Worm (Caenorhabditis elegans) whole organism, dauer: ENCODE data around the gene F08G2.5.
"Not testable (repeated sequence)": the region's sequence is repeated elsewhere in the genome, so short reads cannot be mapped to it uniquely, and the experiment has no call there.

Source experiments
- unc-62 ChIP-seq: sonication (generic microtip); optimal IDR thresholded peaks from 2 replicates; lab custom pipeline; 2017; ENCODE audit warnings: missing biosample characterization, missing genetic modification reagents, missing genetic modification characterization

Gene F08G2.5

DNA sequence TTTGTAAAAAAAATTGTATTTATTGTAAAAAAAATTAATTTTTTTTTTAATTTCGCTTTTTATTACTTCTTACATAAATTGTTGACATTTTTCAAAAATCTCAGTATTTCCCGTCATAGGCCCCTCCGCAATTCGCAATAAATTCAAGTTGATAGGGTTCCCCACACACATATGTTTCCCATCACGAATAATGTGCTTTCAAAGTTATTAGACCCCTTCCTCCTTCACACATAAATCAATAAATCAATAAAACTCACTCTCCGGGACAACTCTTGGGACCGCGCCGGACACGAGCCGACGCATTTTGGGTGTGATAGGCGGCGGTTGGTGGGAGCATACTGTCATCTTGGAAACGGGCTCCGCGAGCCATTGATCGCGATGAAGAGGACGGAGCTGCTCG lies 6.0 kb upstream of the F08G2.5 start:
- TF ChIP-seq unc-62: no peak

DNA sequence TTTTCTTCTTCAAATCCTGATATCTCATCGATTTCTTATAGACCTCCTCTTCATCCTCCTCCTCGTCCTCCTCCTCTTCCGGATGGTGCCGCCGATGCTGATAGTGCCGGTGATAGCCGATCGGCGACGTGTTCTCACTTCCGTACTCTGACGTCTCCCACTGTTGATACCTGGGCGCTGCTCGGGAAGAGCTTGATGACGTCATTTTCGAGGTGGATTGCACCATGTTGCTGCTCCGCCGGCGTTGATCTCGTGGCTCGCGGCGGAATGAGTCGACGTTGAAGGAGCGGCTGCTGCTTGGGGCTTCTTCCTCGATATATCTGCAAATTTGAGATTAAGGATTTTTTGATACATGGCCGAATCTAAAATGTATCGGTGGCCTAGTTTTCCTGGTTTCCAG lies 5.0 kb upstream of the F08G2.5 start:
- TF ChIP-seq unc-62: no peak

DNA sequence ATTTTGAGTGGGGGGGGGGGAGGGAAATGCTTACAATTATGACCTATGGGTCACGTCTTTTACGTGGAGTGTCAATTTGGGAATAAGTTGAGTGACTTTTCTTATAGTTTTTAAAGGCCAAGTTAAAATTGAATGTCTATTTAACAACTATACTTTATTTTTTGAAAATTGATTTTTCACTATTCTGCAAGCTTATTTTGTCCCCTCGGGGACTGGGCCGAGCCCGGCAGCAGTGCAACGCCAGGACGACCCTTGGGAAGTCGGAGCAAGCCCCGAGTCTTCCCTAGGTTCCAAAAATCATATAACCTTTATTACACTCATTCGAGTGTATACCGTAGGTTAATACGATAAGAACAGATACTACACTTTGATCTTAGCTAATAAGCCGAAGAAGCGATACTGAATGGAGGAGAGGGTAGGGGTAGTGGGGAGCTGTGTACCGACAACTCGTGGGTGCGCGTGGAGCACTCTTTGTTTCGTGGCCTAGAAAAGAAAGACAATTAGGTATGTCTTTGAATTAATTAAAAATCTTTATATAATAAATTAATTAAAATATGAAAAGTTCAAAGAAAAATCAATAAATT lies 2.4 kb upstream of the F08G2.5 start, which contains the start of gene ins-37:
Gene ins-37 (minus strand): TSS at position 384 of the 584 bp plus-strand sequence.
- TF ChIP-seq unc-62: not testable (repeated sequence)

DNA sequence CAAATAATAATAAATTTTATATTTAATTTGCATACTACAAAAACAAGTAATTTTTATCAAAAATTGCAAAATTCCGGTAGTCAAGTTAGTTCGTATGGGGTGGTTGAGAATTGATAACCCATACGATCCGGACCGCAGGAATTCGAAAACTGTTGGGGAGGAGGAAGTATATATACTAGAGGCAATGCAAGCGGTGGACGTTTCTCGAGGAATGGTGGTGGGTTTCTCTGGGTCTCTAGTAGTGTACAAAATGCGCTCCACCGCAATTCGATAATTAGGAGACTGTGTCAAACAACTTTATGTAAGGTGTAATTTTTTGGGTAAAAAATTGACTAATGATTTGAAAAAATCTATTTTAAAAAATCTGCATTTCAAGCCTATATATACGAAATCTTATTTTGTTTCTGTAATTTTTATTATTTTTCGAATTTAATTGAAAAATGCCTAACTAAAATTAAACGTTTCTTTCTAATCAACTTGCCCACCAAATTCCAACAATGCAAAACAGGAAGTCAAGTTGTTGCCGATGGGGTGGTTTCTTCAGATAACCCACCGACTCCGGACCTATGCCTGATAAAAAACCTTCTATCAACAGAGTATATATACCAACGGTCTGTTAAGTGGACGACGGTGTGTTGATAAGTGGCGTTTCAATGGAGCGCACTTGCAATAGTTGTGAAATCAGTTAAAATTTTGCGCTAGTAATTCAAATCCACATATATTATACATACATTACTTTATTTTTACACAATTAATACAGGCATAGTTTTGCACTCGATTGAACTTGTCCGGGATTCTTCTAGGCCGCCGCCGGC lies 1.2 kb upstream of the F08G2.5 start:
- TF ChIP-seq unc-62: no peak

DNA sequence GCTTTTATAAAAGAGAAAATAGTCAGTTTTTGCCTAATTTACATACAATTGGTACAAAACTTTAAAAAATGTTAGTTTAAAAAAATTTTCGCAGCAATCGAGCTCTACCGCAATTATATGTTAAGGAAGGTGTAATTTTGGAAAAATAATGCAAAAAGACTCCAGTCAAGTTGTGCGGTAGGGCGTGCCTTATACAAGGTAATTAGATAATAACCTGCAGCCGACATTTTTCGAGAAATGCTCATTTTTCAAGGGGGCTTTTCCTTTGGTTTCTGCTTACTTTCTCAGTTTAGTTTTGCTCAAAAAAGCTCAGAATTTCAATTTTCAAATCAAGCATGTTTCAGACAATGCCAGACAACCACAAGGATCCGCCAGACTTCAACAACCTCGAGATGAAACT lies 3.2 kb downstream of the F08G2.5 start, which contains the start of gene F08G2.4:
Gene F08G2.4 (plus strand): TSS at position 348 of the 400 bp plus-strand sequence.
- no peak for TF ChIP-seq unc-62

DNA sequence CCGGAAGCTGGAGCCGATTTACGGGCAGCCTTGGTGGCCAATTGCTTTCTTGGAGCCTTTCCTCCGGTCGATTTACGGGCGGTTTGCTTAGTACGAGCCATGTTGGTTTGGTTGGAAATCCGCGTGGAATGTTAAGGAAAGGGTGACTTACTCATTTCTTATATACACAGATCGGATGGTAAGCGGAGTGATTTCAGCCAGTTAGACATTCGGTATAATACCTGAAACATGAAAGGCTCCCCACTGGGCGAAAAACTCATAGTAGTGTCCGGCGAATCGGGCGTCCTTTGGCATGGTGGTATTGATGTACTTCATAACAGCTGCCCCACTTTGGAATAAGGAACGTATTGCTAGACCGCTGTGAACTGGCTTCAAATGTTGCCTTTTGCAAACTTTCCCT lies 4.8 kb downstream of the F08G2.5 start, which contains the start of gene his-42:
Gene his-42 (minus strand): TSS at position 101 of the 400 bp plus-strand sequence.
- TF ChIP-seq unc-62: no peak

DNA sequence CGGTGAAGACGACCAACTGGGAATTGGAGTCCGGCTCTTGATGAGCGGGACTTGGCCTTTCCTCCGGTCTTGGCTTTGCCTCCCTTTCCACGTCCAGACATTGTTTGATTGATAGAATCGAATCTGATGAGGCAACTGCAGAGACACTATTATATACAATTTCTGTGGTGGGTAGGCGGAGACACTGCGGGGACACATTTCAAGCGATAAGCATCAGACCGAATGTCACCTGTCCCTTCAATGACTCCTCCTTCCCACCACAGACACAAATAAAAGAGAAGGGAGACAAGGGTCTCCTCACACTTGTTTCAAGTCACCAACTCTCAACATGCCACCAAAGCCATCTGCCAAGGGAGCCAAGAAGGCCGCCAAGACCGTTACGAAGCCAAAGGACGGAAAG lies 15.4 kb downstream of the F08G2.5 start, which contains the start of gene his-16:
Gene his-16 (minus strand): TSS at position 101 of the 400 bp plus-strand sequence.
- not testable (repeated sequence) for TF ChIP-seq unc-62

DNA sequence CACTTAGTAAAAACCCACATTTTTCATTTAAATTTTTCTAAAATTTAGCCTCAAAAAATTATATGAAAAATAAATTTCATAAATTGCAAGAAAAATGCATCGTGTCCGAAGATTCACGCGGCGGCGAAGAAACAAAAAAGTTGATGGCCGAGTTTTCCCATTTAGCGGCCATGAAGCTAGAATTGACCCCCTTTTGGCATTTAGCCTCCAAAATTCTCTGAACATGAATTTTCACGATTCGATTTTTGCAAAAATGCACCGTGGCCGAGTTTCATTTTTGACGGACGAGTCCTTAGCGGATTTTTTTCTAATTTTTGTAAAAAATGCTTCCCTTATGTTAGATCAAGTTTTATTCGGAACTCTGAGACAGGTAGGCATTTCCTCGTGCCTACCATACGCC lies 17.9 kb downstream of the F08G2.5 start:
- no peak for TF ChIP-seq unc-62

DNA sequence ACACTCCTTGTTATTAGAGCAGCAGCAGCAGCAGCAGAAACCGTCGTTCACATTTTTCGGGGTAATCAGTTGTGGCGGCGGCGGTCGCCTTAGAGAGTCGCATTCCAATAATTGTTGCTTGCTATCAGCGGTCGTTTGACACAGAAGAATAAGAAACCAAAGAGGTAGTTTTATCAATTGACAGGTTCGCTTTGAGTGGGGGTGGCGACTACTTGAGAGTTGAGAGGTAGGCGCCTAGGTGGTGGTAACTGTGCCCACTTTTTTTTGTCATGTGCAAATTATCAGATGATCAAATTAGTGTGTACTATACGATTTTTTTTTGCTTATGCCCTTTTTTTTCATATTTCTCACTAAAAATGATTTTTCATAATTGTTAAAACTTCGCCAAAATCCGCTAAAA lies 19.5 kb downstream of the F08G2.5 start:
- no peak for TF ChIP-seq unc-62

DNA sequence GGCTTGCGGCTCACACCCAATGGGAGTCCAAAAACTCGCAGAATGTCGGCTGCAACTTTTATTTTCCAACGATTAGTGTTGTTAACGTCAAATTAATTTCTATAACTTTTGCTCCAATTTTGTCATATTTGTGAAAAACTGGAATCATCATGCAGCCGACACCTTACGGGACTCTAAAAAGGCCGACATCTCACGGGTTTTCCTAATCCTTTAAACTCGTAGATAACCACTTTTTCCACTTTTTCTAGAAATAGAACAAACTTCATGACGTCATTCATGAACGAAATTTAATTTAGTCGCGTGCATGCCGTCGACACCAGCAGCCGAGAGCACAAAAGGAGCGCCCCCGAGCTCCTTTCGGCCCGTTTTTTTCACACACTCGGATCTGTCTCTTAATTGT lies 20.0 kb downstream of the F08G2.5 start:
- TF ChIP-seq unc-62: no peak

DNA sequence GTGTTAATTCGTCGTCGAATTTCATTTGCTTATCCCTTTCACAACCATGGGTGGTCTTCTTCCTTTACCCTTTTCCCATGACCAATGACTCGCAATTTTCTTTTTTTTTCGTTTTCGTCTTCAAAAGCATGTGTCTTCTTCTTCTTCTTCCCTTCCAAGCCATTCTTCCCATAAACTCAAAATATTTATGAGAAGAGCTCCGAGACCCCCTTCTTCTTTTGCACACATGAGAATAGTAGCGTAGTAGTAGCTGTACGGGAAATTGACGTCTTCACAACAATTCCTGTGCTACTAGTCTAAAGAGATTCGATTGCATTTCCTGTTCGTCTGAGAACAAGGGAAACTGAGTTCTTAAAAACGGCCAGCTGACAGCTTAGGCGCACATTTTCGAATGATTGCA lies 21.1 kb downstream of the F08G2.5 start:
- no peak for TF ChIP-seq unc-62

DNA sequence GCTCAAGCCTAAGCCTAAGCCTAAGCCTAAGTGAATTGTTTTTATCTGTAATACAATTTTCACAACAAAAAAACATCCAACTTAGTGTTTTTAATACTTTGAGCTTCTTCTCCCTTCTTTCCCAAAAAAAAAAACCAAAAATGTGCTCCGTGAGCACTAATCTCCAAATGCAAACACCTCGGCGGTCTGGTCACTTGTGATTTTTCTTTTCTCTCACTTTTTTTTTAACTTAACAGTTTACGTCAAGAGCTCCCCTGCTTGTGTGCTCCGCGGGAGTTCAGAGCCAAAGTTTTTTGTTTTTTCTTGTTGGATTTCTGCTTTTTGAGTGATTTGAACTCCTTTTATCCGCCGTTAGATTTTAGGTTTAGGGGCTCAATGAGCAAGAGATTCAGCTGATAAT lies 27.2 kb downstream of the F08G2.5 start:
- no peak for TF ChIP-seq unc-62

DNA sequence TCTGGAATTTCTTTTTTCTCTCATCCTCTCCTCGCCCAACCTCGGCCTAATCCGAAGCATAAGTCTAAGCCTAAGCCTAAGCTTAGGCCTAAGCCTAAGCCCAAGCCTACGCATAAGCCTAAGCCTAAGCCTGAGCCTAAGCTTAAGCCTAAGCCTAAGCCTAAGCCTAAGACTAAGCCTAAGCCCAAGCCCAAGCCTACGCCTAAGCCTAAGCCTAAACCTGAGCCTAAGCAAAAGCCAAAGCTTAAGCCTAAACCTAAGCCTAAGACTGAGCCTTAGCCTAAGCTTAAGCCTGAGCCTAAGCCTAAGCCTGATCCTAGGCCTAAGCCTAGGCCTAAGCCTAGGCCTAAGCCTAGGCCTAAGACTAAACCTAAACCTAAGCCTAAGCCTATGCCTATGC lies 37.1 kb downstream of the F08G2.5 start:
- TF ChIP-seq unc-62: no peak

DNA sequence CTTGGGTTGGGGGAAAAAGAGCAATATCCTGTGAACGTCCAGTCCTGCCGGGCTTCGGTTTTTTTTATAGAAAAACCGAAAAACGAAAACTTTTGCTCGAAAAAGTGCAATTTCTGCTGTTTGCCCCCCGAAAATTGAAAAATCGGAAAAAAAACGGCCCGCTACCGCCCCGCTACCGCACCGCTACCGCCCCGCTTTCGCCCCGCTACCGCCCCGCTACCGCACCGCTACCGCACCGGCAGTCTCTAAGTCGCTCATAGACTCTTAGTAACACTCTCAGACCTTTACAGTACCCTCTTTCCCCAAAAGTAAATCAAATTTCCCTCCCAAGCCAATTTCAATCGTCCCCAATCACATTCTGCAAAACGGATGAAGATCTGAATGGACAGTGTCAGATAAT lies 38.3 kb downstream of the F08G2.5 start:
- TF ChIP-seq unc-62: no peak

DNA sequence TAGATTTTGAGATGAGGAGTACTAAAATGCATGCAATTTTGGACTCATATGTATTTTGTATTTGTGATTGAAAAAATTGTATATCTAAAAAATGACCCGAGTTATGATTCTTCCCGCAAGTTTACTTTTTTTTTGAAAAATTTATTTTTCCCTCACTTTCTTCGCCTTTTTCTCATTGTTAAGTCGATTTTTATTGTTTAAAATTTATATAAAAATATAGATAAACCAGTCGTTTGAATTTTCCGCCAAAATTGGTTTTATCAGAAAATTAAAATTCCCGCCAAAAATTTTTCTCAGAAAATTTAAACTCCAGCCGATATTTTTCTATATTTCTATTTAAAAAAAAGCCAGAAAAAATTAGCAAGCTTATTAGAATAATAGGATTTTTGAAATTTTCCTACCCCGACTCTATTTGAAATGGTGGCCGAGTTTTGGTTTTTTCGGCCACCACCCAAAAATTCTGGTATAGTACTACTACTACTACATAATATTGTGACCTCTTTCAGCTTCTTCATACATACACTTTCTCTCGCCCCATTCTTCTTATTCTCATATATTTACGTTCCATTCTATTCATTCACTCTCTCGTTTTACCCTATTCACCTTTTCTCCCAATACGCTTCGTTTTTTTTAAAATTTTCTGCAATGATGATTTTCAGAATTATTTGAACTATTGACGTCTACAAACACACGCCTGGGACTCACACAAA lies 41.7 kb downstream of the F08G2.5 start, which contains the start of gene ZK131.11:
Gene ZK131.11 (plus strand): TSS at position 660 of the 710 bp plus-strand sequence.
- no peak for TF ChIP-seq unc-62

DNA sequence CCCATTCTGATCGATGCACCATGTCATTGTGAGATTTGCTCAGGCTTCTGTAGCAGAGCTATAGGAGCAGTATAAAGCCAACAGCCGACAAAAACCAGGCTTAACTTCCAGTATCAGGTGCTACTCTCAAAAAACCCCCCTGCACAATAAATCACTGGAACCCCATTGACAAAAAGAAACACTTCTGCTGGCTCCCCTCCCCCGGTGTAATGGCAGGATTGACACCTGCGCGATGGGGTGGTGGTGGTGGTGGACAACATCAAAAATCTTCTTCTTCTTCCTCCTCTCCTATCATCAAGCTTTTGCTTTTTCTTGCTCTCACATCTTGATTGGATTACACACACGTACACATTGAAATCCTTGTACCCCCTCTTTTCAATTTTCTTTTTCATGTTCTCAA lies 43.7 kb downstream of the F08G2.5 start:
- TF ChIP-seq unc-62: no peak

DNA sequence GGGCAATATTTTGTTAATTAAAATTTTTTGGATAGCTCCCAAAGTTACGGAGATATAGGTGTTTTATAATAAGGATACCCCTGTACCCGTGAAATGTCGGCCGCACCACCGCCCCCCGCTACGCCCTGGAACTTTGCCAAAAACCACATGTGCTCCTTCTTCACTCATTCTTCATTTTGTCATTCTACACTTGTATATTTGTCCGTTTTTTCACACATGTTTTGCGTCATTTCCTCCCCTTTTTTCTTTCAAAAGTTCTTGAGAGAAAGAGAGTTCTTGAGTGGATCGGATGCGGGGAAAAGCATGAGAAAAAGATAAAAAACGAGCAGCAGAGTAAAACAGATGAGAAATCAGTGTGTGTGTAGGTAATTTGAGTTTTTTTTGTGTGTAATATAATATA lies 44.6 kb downstream of the F08G2.5 start:
- no peak for TF ChIP-seq unc-62
